Worm (Caenorhabditis elegans): ENCODE measurements around the gene dbn-1.
"Not testable (repeated sequence)": the region's sequence is repeated elsewhere in the genome, so short reads cannot be mapped to it uniquely, and the experiment has no call there.

Gene dbn-1

DNA sequence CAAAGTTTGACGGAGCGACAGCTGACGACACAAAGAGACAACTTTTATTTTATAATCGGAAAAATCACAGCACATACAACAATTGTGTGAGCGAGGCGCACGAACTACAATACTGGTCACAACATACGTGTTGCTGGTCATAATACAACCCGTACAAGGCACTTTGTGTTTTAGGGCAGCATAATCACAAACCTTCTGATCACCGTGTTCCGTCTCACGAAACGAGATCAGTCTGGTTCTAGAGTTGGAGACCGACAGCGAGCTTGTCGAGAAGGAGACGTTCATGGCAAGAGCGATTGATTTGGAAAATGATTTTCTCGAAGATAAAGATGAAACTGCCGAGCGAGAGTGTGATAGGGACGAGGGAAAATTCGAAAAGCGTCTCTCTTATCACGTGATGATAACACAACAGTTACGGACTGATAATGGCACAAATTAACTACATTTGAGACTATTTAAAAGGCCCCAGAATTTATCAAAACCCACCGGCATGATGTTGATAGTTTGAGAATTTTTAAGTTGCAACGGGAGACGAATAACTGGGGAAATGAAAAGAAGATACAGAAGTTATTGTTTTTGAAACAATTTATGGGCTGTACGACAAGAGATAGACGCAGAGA, 4.9 kb upstream of the dbn-1 start:
- TF ChIP-seq ref-1 (GFP tag; conservative IDR thresholded peaks at IDR 0.05), result no peak

DNA sequence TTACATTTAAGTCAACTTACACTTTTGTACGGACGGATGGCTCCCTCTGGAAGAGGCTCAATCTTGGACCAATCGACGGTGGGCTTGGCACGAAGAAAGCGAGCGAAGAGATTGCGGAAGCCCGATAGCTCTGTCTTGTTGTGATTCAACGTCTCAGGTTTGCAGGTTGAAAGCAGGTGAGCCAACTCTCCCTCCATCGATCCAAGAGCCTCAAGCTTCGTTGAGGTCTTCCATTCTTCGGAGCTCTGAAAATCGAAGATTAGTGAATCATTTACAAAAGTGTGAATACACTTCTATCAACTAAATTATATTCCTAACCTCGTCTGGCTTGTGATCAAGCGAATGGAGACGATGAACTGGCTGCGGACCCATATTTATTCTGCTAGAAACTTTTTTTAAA, 3.9 kb upstream of the dbn-1 start:
- TF ChIP-seq ref-1 (GFP tag; conservative IDR thresholded peaks at IDR 0.05) (no peak), tab-1 (GFP tag; IDR thresholded peaks at IDR 0.05) (no peak), med-1 (GFP tag; optimal IDR thresholded peaks at IDR 0.05; ENCODE audit: insufficient read depth) (no peak), flt-1 (GFP tag; IDR thresholded peaks at IDR 0.05) (no peak), klf-2 (GFP tag; conservative IDR thresholded peaks at IDR 0.05) (no peak), T22C8.4 (GFP tag; IDR thresholded peaks at IDR 0.05) (no peak), ztf-23 (GFP tag; IDR thresholded peaks at IDR 0.05) (no peak)

DNA sequence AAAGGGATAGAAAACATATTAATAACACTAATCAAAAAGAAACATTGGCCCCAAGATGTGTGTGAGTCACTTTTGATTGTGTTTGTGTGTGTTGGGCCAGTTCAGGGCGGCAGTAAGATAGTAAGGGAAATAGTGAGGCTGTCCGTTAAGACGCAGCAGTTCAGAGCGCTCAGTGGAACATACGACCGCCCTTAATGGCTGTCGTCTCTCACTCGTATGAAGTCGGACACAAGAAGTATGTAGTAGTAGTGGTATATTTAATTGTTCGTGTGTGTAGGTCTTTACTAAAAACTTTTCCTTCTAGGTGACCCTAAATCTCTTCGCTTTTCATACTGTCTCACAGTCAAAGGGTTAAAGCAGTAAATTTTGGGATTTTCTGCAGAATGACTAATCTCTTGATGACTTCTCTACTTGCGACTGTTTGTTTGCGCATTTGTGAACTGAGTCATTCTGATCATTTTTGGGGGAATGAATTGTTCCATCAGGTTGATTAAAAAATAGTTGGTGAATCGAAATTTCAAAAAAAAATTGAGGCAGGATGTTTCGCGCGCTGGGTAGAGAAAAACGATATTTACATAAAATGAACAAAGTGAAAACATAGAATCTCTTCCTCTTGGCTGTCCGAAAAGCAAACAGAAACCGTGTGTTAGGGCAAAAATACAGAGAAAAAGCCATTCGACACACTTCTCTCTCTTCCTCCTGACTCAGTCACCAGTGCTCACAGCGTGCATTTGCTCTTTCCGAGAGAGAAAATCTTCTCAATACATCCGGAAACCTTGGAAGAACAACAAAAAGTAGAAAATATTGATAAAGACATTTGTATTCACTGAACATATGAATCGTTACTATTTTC, 1.6 kb upstream of the dbn-1 start:
- TF ChIP-seq ztf-23 (GFP tag; IDR thresholded peaks at IDR 0.05), result no peak
- no peak for TF ChIP-seq klf-2 (GFP tag; conservative IDR thresholded peaks at IDR 0.05)
- no peak for TF ChIP-seq cog-1 (tag; optimal IDR thresholded peaks at IDR 0.05)
- TF ChIP-seq ref-1 (GFP tag; conservative IDR thresholded peaks at IDR 0.05), result no peak

DNA sequence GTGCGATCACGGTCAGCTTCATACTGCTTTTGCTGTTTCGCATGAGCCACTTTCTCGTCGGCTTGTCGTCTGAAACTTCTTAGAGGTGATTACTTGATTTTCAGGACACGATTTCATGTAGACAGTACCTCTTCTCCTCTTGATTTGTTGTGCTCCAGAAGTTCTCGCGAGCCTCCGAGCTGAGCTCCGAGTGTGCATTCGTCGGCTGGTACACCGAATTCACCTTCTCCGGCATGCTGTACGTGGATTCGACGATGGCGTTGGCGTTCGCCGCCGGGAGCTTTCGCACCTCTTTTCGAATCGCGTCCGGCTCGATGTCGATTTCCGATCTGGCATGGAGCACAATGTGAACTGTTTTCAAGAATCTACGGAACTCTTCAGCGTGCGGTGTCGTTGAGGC, 847 bp downstream of the dbn-1 start:
- TF ChIP-seq med-1 (GFP tag; optimal IDR thresholded peaks at IDR 0.05; ENCODE audit: insufficient read depth) (no peak), cog-1 (tag; optimal IDR thresholded peaks at IDR 0.05) (no peak), ztf-29 (GFP tag; IDR thresholded peaks at IDR 0.05) (no peak), ztf-23 (GFP tag; IDR thresholded peaks at IDR 0.05) (no peak), flt-1 (GFP tag; IDR thresholded peaks at IDR 0.05) (no peak), klf-2 (GFP tag; conservative IDR thresholded peaks at IDR 0.05) (no peak), T22C8.4 (GFP tag; IDR thresholded peaks at IDR 0.05) (no peak), ref-1 (GFP tag; conservative IDR thresholded peaks at IDR 0.05) (no peak), tab-1 (GFP tag; IDR thresholded peaks at IDR 0.05) (no peak)

DNA sequence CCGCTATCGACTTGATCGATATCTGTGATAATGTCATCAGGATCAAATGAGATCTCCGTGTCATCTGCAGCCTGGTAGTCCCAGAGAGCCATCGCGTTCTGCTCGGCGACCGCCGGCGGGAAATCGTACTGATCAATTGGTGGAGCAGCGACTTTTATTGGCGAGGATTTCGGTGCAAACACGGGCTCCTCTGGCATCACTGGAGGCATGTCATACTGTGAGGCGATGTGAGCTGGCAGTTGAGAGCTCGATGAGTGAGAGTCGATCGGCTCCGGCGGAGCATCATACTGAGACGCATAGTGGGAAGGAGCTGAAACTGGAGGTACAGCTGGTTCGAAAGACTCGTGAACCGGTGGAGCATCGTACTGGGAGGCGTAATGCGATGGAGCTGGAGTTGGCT, 2.2 kb downstream of the dbn-1 start:
- TF ChIP-seq med-1 (GFP tag; optimal IDR thresholded peaks at IDR 0.05; ENCODE audit: insufficient read depth) (no peak), tab-1 (GFP tag; IDR thresholded peaks at IDR 0.05) (no peak), flt-1 (GFP tag; IDR thresholded peaks at IDR 0.05) (no peak), klf-2 (GFP tag; conservative IDR thresholded peaks at IDR 0.05) (no peak), T22C8.4 (GFP tag; IDR thresholded peaks at IDR 0.05) (no peak), ref-1 (GFP tag; conservative IDR thresholded peaks at IDR 0.05) (no peak), ztf-29 (GFP tag; IDR thresholded peaks at IDR 0.05) (no peak), ztf-23 (GFP tag; IDR thresholded peaks at IDR 0.05) (no peak), cog-1 (tag; optimal IDR thresholded peaks at IDR 0.05) (no peak)

DNA sequence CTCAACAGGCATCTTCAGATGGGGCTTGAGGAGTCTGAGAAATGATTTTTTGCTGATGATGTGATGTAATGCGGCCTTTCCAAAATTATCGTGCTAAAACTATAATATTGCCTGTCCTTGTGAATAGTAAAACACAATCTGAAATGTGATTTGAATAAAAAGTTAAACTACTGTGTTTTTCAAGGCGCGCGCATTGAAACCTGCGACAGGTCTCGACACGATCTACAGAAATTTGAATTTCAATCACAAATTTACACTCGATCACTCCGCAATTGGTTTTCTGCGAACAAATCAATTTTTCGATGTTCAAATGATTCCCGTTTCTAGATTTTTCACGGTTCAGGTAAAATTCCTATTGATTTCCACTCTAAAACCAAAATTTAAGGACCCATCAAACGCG, 6.2 kb downstream of the dbn-1 start, which contains the start of gene toca-2:
TSS of gene toca-2 (plus strand) at position 208 of the 400 bp plus-strand sequence.
- TF ChIP-seq flt-1 (GFP tag; IDR thresholded peaks at IDR 0.05), result no peak
- no peak for TF ChIP-seq klf-2 (GFP tag; conservative IDR thresholded peaks at IDR 0.05)
- TF ChIP-seq T22C8.4 (GFP tag; IDR thresholded peaks at IDR 0.05), result no peak
- no peak for TF ChIP-seq cog-1 (tag; optimal IDR thresholded peaks at IDR 0.05)
- no peak for TF ChIP-seq ref-1 (GFP tag; conservative IDR thresholded peaks at IDR 0.05)
- TF ChIP-seq ztf-29 (GFP tag; IDR thresholded peaks at IDR 0.05), result no peak
- no peak for TF ChIP-seq ztf-23 (GFP tag; IDR thresholded peaks at IDR 0.05)
- no peak for TF ChIP-seq med-1 (GFP tag; optimal IDR thresholded peaks at IDR 0.05; ENCODE audit: insufficient read depth)
- TF ChIP-seq tab-1 (GFP tag; IDR thresholded peaks at IDR 0.05), result no peak

DNA sequence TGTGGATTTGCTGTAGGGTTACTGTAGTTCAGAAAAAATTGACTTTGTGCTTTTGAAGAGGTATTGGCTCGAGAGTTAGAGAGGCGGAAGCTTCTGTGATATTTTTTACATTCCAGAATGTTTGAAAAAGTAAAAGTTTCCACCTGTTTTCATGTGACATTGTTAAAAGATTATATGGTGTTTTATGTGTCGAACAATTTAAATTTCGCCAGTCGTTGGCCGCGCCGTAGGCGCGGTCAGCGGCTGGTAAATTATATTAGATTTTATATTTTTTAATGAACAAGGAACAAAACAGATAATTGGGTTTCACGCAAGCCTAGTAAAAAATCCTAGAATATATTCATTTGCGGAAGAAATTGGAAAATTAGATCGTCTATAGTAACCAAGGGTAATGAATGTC, 10.7 kb downstream of the dbn-1 start, which contains the start of gene mlc-7:
TSS of gene mlc-7 (plus strand) at position 301 of the 400 bp plus-strand sequence.
- TF ChIP-seq ztf-23, tab-1, T22C8.4 (GFP tag; IDR thresholded peaks at IDR 0.05): not testable (repeated sequence)

DNA sequence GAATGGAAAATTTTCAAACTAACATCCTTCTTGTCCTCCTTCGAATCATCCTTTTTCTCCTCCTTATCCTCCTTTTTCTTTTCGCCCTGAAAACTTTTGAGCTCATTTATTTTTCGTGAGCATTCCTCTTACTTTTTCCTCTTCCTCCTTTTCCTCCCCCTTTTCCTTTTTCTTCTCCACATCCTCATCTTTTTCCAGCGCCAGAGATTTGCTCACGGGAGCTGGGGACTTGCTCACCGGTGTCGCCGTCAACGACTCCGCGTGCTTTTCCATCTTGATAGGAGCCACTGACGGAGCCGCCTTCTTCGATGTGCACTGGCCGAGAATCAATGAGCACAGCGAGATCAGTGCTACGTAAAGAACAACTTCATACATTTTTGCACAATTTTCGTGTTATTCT, 13.6 kb downstream of the dbn-1 start, which contains the start of gene K08E3.2:
TSS of gene K08E3.2 (minus strand) at position 375 of the 400 bp plus-strand sequence.
- TF ChIP-seq med-1 (GFP tag; optimal IDR thresholded peaks at IDR 0.05; ENCODE audit: insufficient read depth) (no peak), flt-1 (GFP tag; IDR thresholded peaks at IDR 0.05) (no peak), ztf-29 (GFP tag; IDR thresholded peaks at IDR 0.05) (no peak), ztf-23 (GFP tag; IDR thresholded peaks at IDR 0.05) (no peak), cog-1 (tag; optimal IDR thresholded peaks at IDR 0.05) (no peak), tab-1 (GFP tag; IDR thresholded peaks at IDR 0.05) (no peak), klf-2 (GFP tag; conservative IDR thresholded peaks at IDR 0.05) (no peak), T22C8.4 (GFP tag; IDR thresholded peaks at IDR 0.05) (no peak), ref-1 (GFP tag; conservative IDR thresholded peaks at IDR 0.05) (no peak)

DNA sequence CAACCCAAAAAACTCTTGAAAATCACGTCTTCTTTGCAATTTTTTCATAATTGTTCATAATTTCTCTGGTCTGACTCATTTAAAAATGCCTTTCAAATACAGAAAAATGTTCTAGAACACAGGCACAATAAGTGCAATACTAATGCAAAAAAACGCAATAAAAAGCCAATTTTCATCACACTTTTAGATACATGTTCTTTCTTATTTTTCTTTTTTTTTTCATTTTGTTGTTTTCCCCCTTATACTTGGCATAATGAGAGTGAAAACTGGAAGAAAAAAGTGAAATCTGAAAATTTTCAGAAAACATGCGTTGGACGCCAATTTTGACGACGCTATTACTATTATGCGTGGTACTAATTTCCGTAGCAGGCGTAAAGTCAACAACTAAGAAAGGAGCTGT, 17.9 kb downstream of the dbn-1 start, which contains the start of gene tyr-2:
TSS of gene tyr-2 (plus strand) at position 301 of the 400 bp plus-strand sequence.
- TF ChIP-seq ref-1 (GFP tag; conservative IDR thresholded peaks at IDR 0.05), result no peak
- no peak for TF ChIP-seq med-1 (GFP tag; optimal IDR thresholded peaks at IDR 0.05; ENCODE audit: insufficient read depth)
- TF ChIP-seq tab-1 (GFP tag; IDR thresholded peaks at IDR 0.05), result no peak
- TF ChIP-seq klf-2 (GFP tag; conservative IDR thresholded peaks at IDR 0.05), result no peak
- TF ChIP-seq ztf-29 (GFP tag; IDR thresholded peaks at IDR 0.05), result no peak
- no peak for TF ChIP-seq cog-1 (tag; optimal IDR thresholded peaks at IDR 0.05)
- no peak for TF ChIP-seq T22C8.4 (GFP tag; IDR thresholded peaks at IDR 0.05)
- TF ChIP-seq flt-1 (GFP tag; IDR thresholded peaks at IDR 0.05), result no peak
- no peak for TF ChIP-seq ztf-23 (GFP tag; IDR thresholded peaks at IDR 0.05)

DNA sequence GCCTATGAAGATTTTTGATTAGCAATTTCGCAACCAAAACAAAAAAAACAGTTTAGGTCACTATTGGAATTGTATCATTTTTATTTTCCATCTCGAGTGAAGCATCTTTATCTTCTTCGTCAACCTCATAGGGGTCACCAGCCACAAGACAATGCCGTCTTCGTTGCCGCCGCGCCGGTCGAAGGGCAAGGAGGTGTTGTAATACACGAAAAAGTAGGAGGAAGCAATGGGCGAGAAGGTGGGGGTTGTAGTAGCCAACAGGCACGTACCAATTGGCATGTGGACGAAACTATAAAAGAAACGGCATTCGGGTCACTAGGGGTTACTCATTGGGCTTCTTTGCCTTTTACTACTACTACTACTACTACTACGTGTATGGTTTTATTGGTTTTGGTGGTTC, 19.8 kb downstream of the dbn-1 start:
- no peak for TF ChIP-seq T22C8.4 (GFP tag; IDR thresholded peaks at IDR 0.05)
- TF ChIP-seq med-1 (GFP tag; optimal IDR thresholded peaks at IDR 0.05; ENCODE audit: insufficient read depth), result no peak
- TF ChIP-seq klf-2 (GFP tag; conservative IDR thresholded peaks at IDR 0.05), result no peak
- no peak for TF ChIP-seq ref-1 (GFP tag; conservative IDR thresholded peaks at IDR 0.05)
- TF ChIP-seq cog-1 (tag; optimal IDR thresholded peaks at IDR 0.05), result no peak
- no peak for TF ChIP-seq tab-1 (GFP tag; IDR thresholded peaks at IDR 0.05)
- no peak for TF ChIP-seq flt-1 (GFP tag; IDR thresholded peaks at IDR 0.05)
- no peak for TF ChIP-seq ztf-29 (GFP tag; IDR thresholded peaks at IDR 0.05)
- TF ChIP-seq ztf-23 (GFP tag; IDR thresholded peaks at IDR 0.05), result no peak
